Worm (Caenorhabditis elegans) whole organism, late embryonic: ENCODE data around the gene srx-97.

Experiments
- F13H6.1 ChIP-seq: sonication (generic microtip); optimal IDR thresholded peaks from 2 replicates; lab custom pipeline; 2016; ENCODE audit warnings: missing genetic modification characterization, missing compliant biosample characterization
- K09A11.1 ChIP-seq: sonication (generic microtip); optimal IDR thresholded peaks from 2 replicates; lab custom pipeline; 2017; ENCODE audit warnings: antibody characterized with exemption, mild to moderate bottlenecking, missing genetic modification characterization, missing compliant biosample characterization; ENCODE audit not compliant: insufficient read depth
- Y22D7AL.16 ChIP-seq: sonication (generic microtip); optimal IDR thresholded peaks from 2 replicates; lab custom pipeline; 2016; ENCODE audit warnings: missing genetic modification characterization, missing compliant biosample characterization
- ceh-14 ChIP-seq: sonication (generic microtip); optimal IDR thresholded peaks from 2 replicates; lab custom pipeline; 2016; ENCODE audit warnings: missing genotype, missing genetic modification characterization, missing compliant biosample characterization
- ceh-19 ChIP-seq: fragments of 200-800 bp; sonication (Bioruptor generic); optimal IDR thresholded peaks from 2 replicates; lab custom pipeline; 2018; ENCODE audit warnings: mild to moderate bottlenecking, missing genetic modification characterization, missing compliant biosample characterization
- ceh-2 ChIP-seq: sonication (generic microtip); optimal IDR thresholded peaks from 2 replicates; lab custom pipeline; 2016; ENCODE audit warnings: missing genotype, missing genetic modification characterization, missing compliant biosample characterization
- che-1 ChIP-seq: sonication (generic microtip); optimal IDR thresholded peaks from 2 replicates; lab custom pipeline; 2016; ENCODE audit warnings: mild to moderate bottlenecking, missing genetic modification characterization, missing compliant biosample characterization
- fkh-6 ChIP-seq: sonication (generic microtip); optimal IDR thresholded peaks from 2 replicates; lab custom pipeline; 2016; ENCODE audit warnings: missing genetic modification characterization, missing compliant biosample characterization
- hlh-13 ChIP-seq: fragments of 200-800 bp; sonication (Bioruptor generic); optimal IDR thresholded peaks from 2 replicates; lab custom pipeline; 2018; ENCODE audit warnings: mild to moderate bottlenecking, missing genetic modification characterization, missing compliant biosample characterization
- hlh-30 ChIP-seq: sonication (generic microtip); optimal IDR thresholded peaks from 2 replicates; lab custom pipeline; 2017; ENCODE audit warnings: antibody characterized with exemption, missing genetic modification characterization, missing compliant biosample characterization; ENCODE audit not compliant: insufficient read depth
- hlh-8 ChIP-seq: sonication (generic microtip); optimal IDR thresholded peaks from 2 replicates; lab custom pipeline; 2016; ENCODE audit warnings: missing genotype, missing genetic modification characterization, missing compliant biosample characterization
- lin-11 ChIP-seq: fragments of 200-800 bp; sonication (Bioruptor generic); optimal IDR thresholded peaks from 2 replicates; lab custom pipeline; 2018; ENCODE audit warnings: mild to moderate bottlenecking, missing genetic modification characterization, missing compliant biosample characterization
- madf-2 ChIP-seq: sonication (generic microtip); optimal IDR thresholded peaks from 2 replicates; lab custom pipeline; 2017; ENCODE audit warnings: missing genetic modification characterization, missing compliant biosample characterization
- pag-3 ChIP-seq: sonication (generic microtip); optimal IDR thresholded peaks from 2 replicates; lab custom pipeline; 2016; ENCODE audit warnings: missing compliant biosample characterization, missing genetic modification characterization, borderline replicate concordance
- pat-9 ChIP-seq: fragments of 200-800 bp; sonication (Bioruptor generic); optimal IDR thresholded peaks from 2 replicates; lab custom pipeline; 2018; ENCODE audit warnings: mild to moderate bottlenecking, missing genetic modification characterization, moderate library complexity, missing compliant biosample characterization
- pax-1 ChIP-seq: fragments of 150-350 bp; optimal IDR thresholded peaks from 2 replicates; lab custom pipeline; 2014; ENCODE audit warnings: missing biosample characterization, missing genetic modification characterization
- pha-2 ChIP-seq: sonication (generic microtip); optimal IDR thresholded peaks from 2 replicates; lab custom pipeline; 2017; ENCODE audit warnings: mild to moderate bottlenecking, missing genetic modification characterization, missing compliant biosample characterization
- rnt-1 ChIP-seq: sonication (generic microtip); optimal IDR thresholded peaks from 2 replicates; lab custom pipeline; 2016; ENCODE audit warnings: missing genetic modification characterization, missing compliant biosample characterization
- tbx-7 ChIP-seq: sonication (generic microtip); optimal IDR thresholded peaks from 2 replicates; lab custom pipeline; 2016; ENCODE audit warnings: missing genotype, missing genetic modification characterization, missing compliant biosample characterization
- unc-3 ChIP-seq, 2 experiments: fragments of 200-800 bp in 1 of 2; sonication (Bioruptor generic) in 1 of 2; sonication (generic microtip) in 1 of 2; conservative IDR thresholded peaks in 1 of 2; optimal IDR thresholded peaks in 1 of 2; 2 replicates each; pipeline versions ENCODE4 v1.3.6 to Lab custom; 2016 to 2022; ENCODE audit warnings: missing compliant biosample characterization in 2 of 2, missing genetic modification characterization in 2 of 2, missing genetic modification reagents in 1 of 2

srx-97 gene

ce11 chrII:3622014-3622413 is 47.2 kb downstream of the srx-97 start, which contains the start of gene M151.7:
Gene M151.7 (plus strand): TSS chrII:3622314.
- no peak for TF ChIP-seq madf-2 (tag; lab: Kevin White, UChicago)

ce11 chrII:3620862-3621261 is 48.4 kb downstream of the srx-97 start:
- TF ChIP-seq ceh-2 (tag; lab: Kevin White, UChicago) = no peak
- no peak for TF ChIP-seq Y22D7AL.16 (tag; lab: Kevin White, UChicago)
- TF ChIP-seq unc-3 (GFP tag; conservative IDR thresholded peaks at IDR 0.05; lab: Robert Waterston, UW) = no peak
- TF ChIP-seq unc-3 (tag; optimal IDR thresholded peaks at IDR 0.05; lab: Kevin White, UChicago) = no peak
- TF ChIP-seq pax-1 (tag; lab: Kevin White, UChicago) = no peak
- no peak for TF ChIP-seq tbx-7 (tag; lab: Kevin White, UChicago)
- TF ChIP-seq fkh-6 (tag; lab: Kevin White, UChicago) = no peak
- no peak for TF ChIP-seq ceh-19
- no peak for TF ChIP-seq hlh-13 (GFP tag; lab: Kevin White, UChicago)
- no peak for TF ChIP-seq hlh-8 (tag; lab: Kevin White, UChicago)
- no peak for TF ChIP-seq ceh-14 (tag; lab: Kevin White, UChicago)
- TF ChIP-seq pag-3 = no peak
- TF ChIP-seq rnt-1 (tag; lab: Kevin White, UChicago) = no peak
- TF ChIP-seq K09A11.1 (tag; lab: Kevin White, UChicago) = no peak
- TF ChIP-seq lin-11 = no peak
- no peak for TF ChIP-seq hlh-30
- TF ChIP-seq F13H6.1 = no peak
- TF ChIP-seq, all 69 proteins: peak for 0

- TF ChIP-seq tbx-7 (tag; lab: Kevin White, UChicago) (no peak), che-1 (tag; lab: Kevin White, UChicago) (no peak), pat-9 (tag; lab: Kevin White, UChicago) (no peak), ceh-14 (tag; lab: Kevin White, UChicago) (no peak), pha-2 (tag; lab: Kevin White, UChicago) (no peak)
Observed at ce11 chrII:3617512-3617911, 51.7 kb downstream of the srx-97 start, which contains the start of gene F40E12.1. Gene F40E12.1 (plus strand): TSS chrII:3617812.
